Fruit fly (Drosophila melanogaster) whole organism, embryonic: ENCODE data around the gene CG42728.

Experiments used
- Abd-B ChIP-seq: fragments of 200-800 bp; sonication (Bioruptor generic); optimal IDR thresholded peaks from 2 replicates; lab custom pipeline; 2018; ENCODE audit warnings: missing biosample characterization, mild to moderate bottlenecking, missing genetic modification characterization, moderate library complexity
- BEAF-32 ChIP-seq: fragments of 200-800 bp; sonication (Bioruptor generic); optimal IDR thresholded peaks from 3 replicates; lab custom pipeline; 2017; ENCODE audit warnings: missing biosample characterization, missing genetic modification characterization, mild to moderate bottlenecking, moderate library complexity, missing genetic modification reagents
- Blimp-1 ChIP-seq: fragments of 200-800 bp; sonication (Bioruptor generic); optimal IDR thresholded peaks from 3 replicates; lab custom pipeline; 2018; ENCODE audit warnings: missing biosample characterization, missing genetic modification characterization, mild to moderate bottlenecking, moderate library complexity, missing genetic modification reagents
- CG10209 ChIP-seq: fragments of 200-800 bp; sonication (Bioruptor generic); optimal IDR thresholded peaks from 3 replicates; lab custom pipeline; 2017; ENCODE audit warnings: missing biosample characterization, mild to moderate bottlenecking, missing genetic modification characterization, missing genetic modification reagents
- CG10462 ChIP-seq: fragments of 200-800 bp; sonication (Bioruptor generic); optimal IDR thresholded peaks from 2 replicates; lab custom pipeline; 2016; ENCODE audit warnings: missing biosample characterization, missing genetic modification characterization
- CG10543 ChIP-seq: fragments of 200-800 bp; sonication (Bioruptor generic); optimal IDR thresholded peaks from 3 replicates; lab custom pipeline; 2017; ENCODE audit warnings: missing biosample characterization, mild to moderate bottlenecking, missing genetic modification characterization, moderate library complexity
- CG10565 ChIP-seq: fragments of 200-800 bp; sonication (Bioruptor generic); optimal IDR thresholded peaks from 3 replicates; lab custom pipeline; 2016; ENCODE audit warnings: missing biosample characterization, mild to moderate bottlenecking, missing genetic modification characterization
- CG12659 ChIP-seq: fragments of 200-800 bp; sonication (Bioruptor generic); optimal IDR thresholded peaks from 3 replicates; lab custom pipeline; 2017; ENCODE audit warnings: mild to moderate bottlenecking, missing biosample characterization, missing genetic modification reagents, missing genetic modification characterization
- CG12769 ChIP-seq: fragments of 200-800 bp; sonication (Bioruptor generic); optimal IDR thresholded peaks from 2 replicates; lab custom pipeline; 2019; ENCODE audit warnings: missing biosample characterization, mild to moderate bottlenecking, missing genetic modification characterization, moderate library complexity
- CG13775 ChIP-seq: fragments of 200-800 bp; sonication (Bioruptor generic); optimal IDR thresholded peaks from 3 replicates; lab custom pipeline; 2017; ENCODE audit warnings: missing biosample characterization, mild to moderate bottlenecking, missing genetic modification characterization
- CG15514 ChIP-seq: fragments of 200-800 bp; sonication (Bioruptor generic); optimal IDR thresholded peaks from 3 replicates; lab custom pipeline; 2017; ENCODE audit warnings: missing biosample characterization, missing genetic modification characterization, mild to moderate bottlenecking, moderate library complexity, missing genetic modification reagents
- CG18011 ChIP-seq: fragments of 200-800 bp; sonication (Bioruptor generic); optimal IDR thresholded peaks from 2 replicates; lab custom pipeline; 2017; ENCODE audit warnings: missing biosample characterization, missing genetic modification characterization, mild to moderate bottlenecking, moderate library complexity, missing genotype
- CG2678 ChIP-seq: fragments of 200-800 bp; sonication (Bioruptor generic); optimal IDR thresholded peaks from 3 replicates; lab custom pipeline; 2019; ENCODE audit warnings: missing biosample characterization, mild to moderate bottlenecking, missing genetic modification characterization, moderate library complexity
- CG33557 ChIP-seq: fragments of 200-800 bp; sonication (Bioruptor generic); optimal IDR thresholded peaks from 2 replicates; lab custom pipeline; 2019; ENCODE audit warnings: missing biosample characterization, mild to moderate bottlenecking, missing genetic modification characterization, moderate library complexity
- CG3407 ChIP-seq: fragments of 200-800 bp; sonication (Bioruptor generic); optimal IDR thresholded peaks from 2 replicates; lab custom pipeline; 2018; ENCODE audit warnings: missing biosample characterization, mild to moderate bottlenecking, missing genetic modification characterization
- CG4424 ChIP-seq: fragments of 200-800 bp; sonication (Bioruptor generic); optimal IDR thresholded peaks from 3 replicates; lab custom pipeline; 2016; ENCODE audit warnings: missing biosample characterization, missing genetic modification characterization
- CG6175 ChIP-seq: fragments of 200-800 bp; sonication (Bioruptor generic); IDR thresholded peaks from 3 replicates; pipeline ENCODE4 v1.3.6; 2022; ENCODE audit warnings: missing biosample characterization, missing genetic modification characterization
- CG6272 ChIP-seq: fragments of 200-800 bp; sonication (Bioruptor generic); IDR thresholded peaks from 2 replicates; pipeline ENCODE4 v1.3.6; 2022; ENCODE audit warnings: missing biosample characterization, missing genetic modification characterization
- CG7357 ChIP-seq: fragments of 200-800 bp; sonication (Bioruptor generic); IDR thresholded peaks from 3 replicates; pipeline ENCODE4 v1.3.6; 2022; ENCODE audit warnings: missing biosample characterization, missing genetic modification characterization
- CG7963 ChIP-seq: fragments of 200-800 bp; sonication (Bioruptor generic); IDR thresholded peaks from 3 replicates; pipeline ENCODE4 v1.3.6; 2022; ENCODE audit warnings: missing biosample characterization, missing genetic modification characterization; ENCODE audit not compliant: partially characterized antibody
- CG8388 ChIP-seq: fragments of 200-800 bp; sonication (Bioruptor generic); optimal IDR thresholded peaks from 2 replicates; lab custom pipeline; 2019; ENCODE audit warnings: missing biosample characterization, mild to moderate bottlenecking, missing genetic modification characterization, moderate library complexity
- CG8944 ChIP-seq: fragments of 200-800 bp; sonication (Bioruptor generic); optimal IDR thresholded peaks from 3 replicates; lab custom pipeline; 2016; ENCODE audit warnings: missing biosample characterization, missing genetic modification characterization
- CTCF ChIP-seq: fragments of 200-800 bp; sonication (Bioruptor generic); optimal IDR thresholded peaks from 2 replicates; lab custom pipeline; 2017; ENCODE audit warnings: missing biosample characterization, mild to moderate bottlenecking, missing genetic modification characterization, moderate library complexity
- Dip3 ChIP-seq: fragments of 200-800 bp; sonication (Bioruptor generic); optimal IDR thresholded peaks from 3 replicates; lab custom pipeline; 2016; ENCODE audit warnings: missing biosample characterization, missing genetic modification characterization
- E2f2 ChIP-seq: fragments of 200-800 bp; sonication (Bioruptor generic); IDR thresholded peaks from 2 replicates; pipeline ENCODE4 v1.3.6; 2022; ENCODE audit warnings: missing biosample characterization, missing genetic modification characterization
- Ets65A ChIP-seq: fragments of 200-800 bp; sonication (Bioruptor generic); peaks from one replicate; lab custom pipeline; 2016; ENCODE audit warnings: missing biosample characterization, missing genetic modification characterization
- Hmr ChIP-seq: fragments of 200-800 bp; sonication (Bioruptor generic); optimal IDR thresholded peaks from 3 replicates; lab custom pipeline; 2017; ENCODE audit warnings: mild to moderate bottlenecking, missing biosample characterization, missing genetic modification reagents, missing genetic modification characterization
- Meics ChIP-seq: fragments of 200-800 bp; sonication (Bioruptor generic); optimal IDR thresholded peaks from 2 replicates; lab custom pipeline; 2017; ENCODE audit warnings: missing biosample characterization, mild to moderate bottlenecking, missing genetic modification characterization
- NFAT ChIP-seq: fragments of 200-800 bp; sonication (Bioruptor generic); IDR thresholded peaks from 2 replicates; pipeline ENCODE4 v1.3.6; 2022; ENCODE audit warnings: missing biosample characterization, missing genetic modification characterization
- Neu2 ChIP-seq: fragments of 200-800 bp; sonication (Bioruptor generic); optimal IDR thresholded peaks from 3 replicates; lab custom pipeline; 2016; ENCODE audit warnings: missing biosample characterization, missing genetic modification characterization, borderline replicate concordance
- Nf-YC ChIP-seq: fragments of 200-800 bp; optimal IDR thresholded peaks from 3 replicates; lab custom pipeline; 2019; ENCODE audit warnings: missing biosample characterization, mild to moderate bottlenecking, missing genetic modification characterization, moderate library complexity
- Side ChIP-seq: fragments of 200-800 bp; sonication (Bioruptor generic); optimal IDR thresholded peaks from 2 replicates; lab custom pipeline; 2016; ENCODE audit warnings: missing biosample characterization, missing genetic modification characterization
- Xbp1 ChIP-seq: fragments of 200-800 bp; sonication (Bioruptor generic); optimal IDR thresholded peaks from 3 replicates; lab custom pipeline; 2016; ENCODE audit warnings: missing biosample characterization, mild to moderate bottlenecking, missing genetic modification characterization
- amos ChIP-seq: fragments of 200-800 bp; sonication (Bioruptor generic); IDR thresholded peaks from 2 replicates; pipeline ENCODE4 v1.3.6; 2022; ENCODE audit warnings: missing biosample characterization, missing genetic modification characterization; ENCODE audit not compliant: partially characterized antibody
- bbx ChIP-seq: fragments of 200-800 bp; sonication (Bioruptor generic); IDR thresholded peaks from 2 replicates; pipeline ENCODE4 v1.3.6; 2022; ENCODE audit warnings: missing biosample characterization, missing genetic modification characterization; ENCODE audit not compliant: partially characterized antibody
- bigmax ChIP-seq: fragments of 200-800 bp; sonication (Bioruptor generic); optimal IDR thresholded peaks from 2 replicates; lab custom pipeline; 2018; ENCODE audit warnings: missing biosample characterization, mild to moderate bottlenecking, missing genetic modification characterization
- ftz-f1 ChIP-seq: fragments of 200-800 bp; sonication (Bioruptor generic); optimal IDR thresholded peaks from 2 replicates; lab custom pipeline; 2016; ENCODE audit warnings: missing biosample characterization, missing genetic modification characterization
- gfzf ChIP-seq: fragments of 200-800 bp; sonication (Bioruptor generic); optimal IDR thresholded peaks from 2 replicates; lab custom pipeline; 2016; ENCODE audit warnings: missing biosample characterization, mild to moderate bottlenecking, missing genetic modification characterization, moderate library complexity
- hkb ChIP-seq, 2 experiments: fragments of 200-800 bp in 1 of 2; fragments of >200 bp in 1 of 2; sonication (Bioruptor generic) in 1 of 2; IDR thresholded peaks in 1 of 2; optimal IDR thresholded peaks in 1 of 2; 2 replicates each; pipeline versions ENCODE4 v1.3.6 to Lab custom; 2017 to 2022; ENCODE audit warnings: missing biosample characterization in 1 of 2, missing genetic modification characterization in 1 of 2
- kni ChIP-seq: fragments of 200-800 bp; sonication (Bioruptor generic); optimal IDR thresholded peaks from 3 replicates; lab custom pipeline; 2017; ENCODE audit warnings: mild to moderate bottlenecking, missing biosample characterization, missing genetic modification reagents, missing genetic modification characterization
- mam ChIP-seq: fragments of 200-800 bp; sonication (Bioruptor generic); optimal IDR thresholded peaks from 3 replicates; lab custom pipeline; 2016; ENCODE audit warnings: missing biosample characterization, missing genetic modification characterization
- nerfin-1 ChIP-seq: fragments of 200-800 bp; sonication (Bioruptor generic); optimal IDR thresholded peaks from 3 replicates; lab custom pipeline; 2019; ENCODE audit warnings: missing biosample characterization, mild to moderate bottlenecking, missing genetic modification characterization, moderate library complexity
- nmo ChIP-seq: fragments of 200-800 bp; sonication (Bioruptor generic); optimal IDR thresholded peaks from 2 replicates; lab custom pipeline; 2018; ENCODE audit warnings: missing biosample characterization, mild to moderate bottlenecking, missing genetic modification characterization, moderate library complexity
- repo ChIP-seq: fragments of 200-800 bp; sonication (Bioruptor generic); optimal IDR thresholded peaks from 2 replicates; lab custom pipeline; 2016; ENCODE audit warnings: missing biosample characterization, missing genetic modification characterization
- run ChIP-seq: fragments of 200-800 bp; sonication (Bioruptor generic); optimal IDR thresholded peaks from 3 replicates; lab custom pipeline; 2018; ENCODE audit warnings: missing biosample characterization, mild to moderate bottlenecking, missing genetic modification characterization
- sob ChIP-seq: fragments of 200-800 bp; sonication (Bioruptor generic); IDR thresholded peaks from 2 replicates; pipeline ENCODE4 v1.3.6; 2022; ENCODE audit warnings: missing biosample characterization, missing genetic modification characterization
- unc-4 ChIP-seq: fragments of 200-800 bp; sonication (Bioruptor generic); IDR thresholded peaks from 2 replicates; pipeline ENCODE4 v1.3.6; 2022; ENCODE audit warnings: missing biosample characterization, missing genetic modification characterization; ENCODE audit not compliant: partially characterized antibody

CG42728 gene

dm6 chr3L:15500813-15501645, 27.0 kb downstream of the CG42728 start, which contains the start of gene CG7272 (continued):
- peak; percentile 0 for TF ChIP-seq CG13775 (GFP tag; lab: Kevin White, UChicago)
- TF ChIP-seq mam (GFP tag; lab: Kevin White, UChicago): peak; percentile 29
- peak; percentile 78 for TF ChIP-seq CG15514 (GFP tag; lab: Kevin White, UChicago)
- TF ChIP-seq CG10565 (GFP tag; lab: Kevin White, UChicago): no peak
- TF ChIP-seq CG18011 (GFP tag; lab: Kevin White, UChicago): peak; percentile 22
- peak; percentile 60 for TF ChIP-seq kni (GFP tag; lab: Kevin White, UChicago)
- TF ChIP-seq bigmax (GFP tag; lab: Kevin White, UChicago): peak; percentile 27
- peak; percentile 38 for TF ChIP-seq CG12659 (GFP tag; lab: Kevin White, UChicago)
- TF ChIP-seq CG10543: peak; percentile 82
- peak; percentile 17 for TF ChIP-seq Blimp-1 (GFP tag; lab: Kevin White, UChicago)
- peak; percentile 43; the same call in 1 of the 2 replicates for TF ChIP-seq bbx
- TF ChIP-seq Nf-YC (tag; lab: Kevin White, UChicago): peak; percentile 45
- 0 out of 3 replicates have a peak, but pooled peaks have one; percentile 22 for TF ChIP-seq CG6175 (GFP tag; lab: Robert Waterston, UW)
- peak; percentile 82 for TF ChIP-seq gfzf (GFP tag; lab: Kevin White, UChicago)
- TF ChIP-seq nmo (GFP tag; lab: Kevin White, UChicago): peak; percentile 19
- TF ChIP-seq CG12769 (tag; lab: Kevin White, UChicago): peak; percentile 74
- TF ChIP-seq Hmr (GFP tag; lab: Kevin White, UChicago): peak; percentile 32
- TF ChIP-seq E2f2 (GFP tag; lab: Robert Waterston, UW): peak; percentile 97
- no peak for TF ChIP-seq run (tag; lab: Kevin White, UChicago)
- peak; percentile 26 for TF ChIP-seq Meics (GFP tag; lab: Kevin White, UChicago)
- peak; percentile 24 for TF ChIP-seq CG2678 (tag; lab: Kevin White, UChicago)
- peak; percentile 23 for TF ChIP-seq CTCF (GFP tag; lab: Kevin White, UChicago)
- no peak for TF ChIP-seq hkb (optimal IDR thresholded peaks at IDR 0.05; lab: Kevin White, UChicago)
- TF ChIP-seq hkb (GFP tag; IDR thresholded peaks at IDR 0.05; lab: Robert Waterston, UW): 0 out of 2 replicates have a peak, but pooled peaks have one; percentile 32
- TF ChIP-seq unc-4: peak; percentile 51
- peak; percentile 84 for TF ChIP-seq ftz-f1 (GFP tag; lab: Kevin White, UChicago)
- TF ChIP-seq amos (GFP tag; lab: Robert Waterston, UW): peak; percentile 54; the same call in 1 of the 2 replicates
- peak; percentile 15; the same call in 1 of the 2 replicates for TF ChIP-seq sob

DNA sequence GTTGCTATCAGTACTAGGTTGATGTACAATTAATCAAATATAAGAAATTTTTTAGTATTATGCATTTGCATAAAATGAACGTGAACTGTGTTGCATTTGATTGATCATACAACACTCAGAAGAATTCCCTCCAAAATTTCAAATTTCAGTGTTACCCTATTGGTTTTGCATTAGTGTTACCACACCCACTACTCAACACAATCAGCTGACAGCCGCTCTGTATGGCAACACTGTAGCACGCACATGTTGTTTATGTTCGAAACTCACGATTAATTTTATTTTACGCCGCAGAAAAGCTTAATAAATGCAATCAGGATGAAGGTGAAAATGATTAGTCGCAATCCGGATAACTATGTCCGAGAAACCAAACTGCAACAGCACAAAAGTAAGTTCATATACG, 29.3 kb downstream of the CG42728 start, which contains the start of gene CG7275:
Gene CG7275, plus strand, starts transcription at position 215 of the 400 bp plus-strand sequence.
- TF ChIP-seq BEAF-32 (GFP tag; lab: Kevin White, UChicago) (peak; percentile 55), CTCF (GFP tag; lab: Kevin White, UChicago) (no peak), CG8944 (GFP tag; lab: Kevin White, UChicago) (no peak), repo (no peak), Ets65A (GFP tag; lab: Kevin White, UChicago) (no peak), CG6272 (no peak), CG33557 (GFP tag; lab: Kevin White, UChicago) (no peak), CG7357 (GFP tag; lab: Robert Waterston, UW) (no peak), Abd-B (GFP tag; lab: Kevin White, UChicago) (no peak), CG4424 (GFP tag; lab: Kevin White, UChicago) (no peak), Dip3 (GFP tag; lab: Kevin White, UChicago) (no peak), bbx (peak; percentile 52; the same call in 1 of the 2 replicates), CG10209 (GFP tag; lab: Kevin White, UChicago) (no peak), Side (GFP tag; lab: Kevin White, UChicago) (no peak), nerfin-1 (tag; lab: Kevin White, UChicago) (no peak), CG10462 (GFP tag; lab: Kevin White, UChicago) (no peak), CG3407 (GFP tag; lab: Kevin White, UChicago) (no peak), CG8388 (no peak), Xbp1 (no peak), NFAT (GFP tag; lab: Robert Waterston, UW) (no peak), Neu2 (GFP tag; lab: Kevin White, UChicago) (no peak), CG7963 (GFP tag; lab: Robert Waterston, UW) (no peak)
